Worm (Caenorhabditis elegans) whole organism, young adult: ENCODE data around the gene Y110A2AL.1.
A peak's percentile ranks its signal among the peaks of the same experiment; 100 is the strongest.

Experiments
- B0035.1 ChIP-seq: sonication (generic microtip); optimal IDR thresholded peaks from 2 replicates; lab custom pipeline; 2016; ENCODE audit warnings: missing genetic modification characterization, mild to moderate bottlenecking, missing compliant biosample characterization, missing genotype, missing genetic modification reagents
- C06A6.2 ChIP-seq: fragments of 200-800 bp; sonication (Bioruptor generic); conservative IDR thresholded peaks from 2 replicates; pipeline ENCODE4 v1.3.6; 2022; ENCODE audit warnings: missing genetic modification characterization, missing compliant biosample characterization
- D2030.7 ChIP-seq: fragments of 200-800 bp; sonication (Bioruptor generic); IDR thresholded peaks from 2 replicates; pipeline ENCODE4 v1.3.6; 2022; ENCODE audit warnings: missing genetic modification reagents, missing genetic modification characterization, missing compliant biosample characterization
- F49E8.2 ChIP-seq: sonication (generic microtip); optimal IDR thresholded peaks from 3 replicates; lab custom pipeline; 2017; ENCODE audit warnings: missing genetic modification characterization, mild to moderate bottlenecking, missing compliant biosample characterization, antibody characterized with exemption, moderate library complexity; ENCODE audit not compliant: insufficient read depth
- K11D2.4 ChIP-seq: fragments of 200-800 bp; sonication (Bioruptor generic); IDR thresholded peaks from 2 replicates; pipeline ENCODE4 v1.3.6; 2022; ENCODE audit warnings: missing genetic modification reagents, missing genetic modification characterization, missing compliant biosample characterization
- K12H6.12 ChIP-seq: fragments of 200-800 bp; sonication (Bioruptor generic); optimal IDR thresholded peaks from 2 replicates; lab custom pipeline; 2018; ENCODE audit warnings: mild to moderate bottlenecking, missing genetic modification characterization, missing compliant biosample characterization
- T07F8.4 ChIP-seq: sonication (generic microtip); optimal IDR thresholded peaks from 2 replicates; lab custom pipeline; 2016; ENCODE audit warnings: mild to moderate bottlenecking, missing genetic modification characterization, moderate library complexity, missing compliant biosample characterization
- Y53F4B.3 ChIP-seq: fragments of 200-800 bp; sonication (Bioruptor generic); IDR thresholded peaks from 2 replicates; pipeline ENCODE4 v1.3.6; 2022; ENCODE audit warnings: missing genetic modification reagents, missing genetic modification characterization, missing compliant biosample characterization
- Y53G8AR.9 ChIP-seq: fragments of 200-800 bp; sonication (Bioruptor generic); conservative IDR thresholded peaks from 2 replicates; pipeline ENCODE4 v1.3.6; 2022; ENCODE audit warnings: missing genetic modification reagents, missing genetic modification characterization, missing compliant biosample characterization
- Y56A3A.18 ChIP-seq: fragments of 200-800 bp; sonication (Bioruptor generic); IDR thresholded peaks from 2 replicates; pipeline ENCODE4 v1.3.6; 2022; ENCODE audit warnings: missing genetic modification reagents, missing genetic modification characterization, missing compliant biosample characterization
- Y67H2A.10 ChIP-seq: fragments of 200-800 bp; sonication (Bioruptor generic); conservative IDR thresholded peaks from 2 replicates; pipeline ENCODE4 v1.3.6; 2022; ENCODE audit warnings: missing genetic modification reagents, missing genetic modification characterization, missing compliant biosample characterization
- Y79H2A.3 ChIP-seq: fragments of 200-800 bp; sonication (Bioruptor generic); conservative IDR thresholded peaks from 2 replicates; pipeline ENCODE4 v1.3.6; 2022; ENCODE audit warnings: missing genetic modification reagents, missing genetic modification characterization, missing compliant biosample characterization
- athp-1 ChIP-seq: sonication (generic microtip); optimal IDR thresholded peaks from 2 replicates; lab custom pipeline; 2017; ENCODE audit warnings: mild to moderate bottlenecking, missing genetic modification characterization, missing compliant biosample characterization
- attf-6 ChIP-seq: fragments of 200-800 bp; sonication (Bioruptor generic); IDR thresholded peaks from 2 replicates; pipeline ENCODE4 v1.3.6; 2022; ENCODE audit warnings: missing genetic modification reagents, missing genetic modification characterization, missing compliant biosample characterization
- bed-2 ChIP-seq: fragments of 200-800 bp; sonication (Bioruptor generic); IDR thresholded peaks from 2 replicates; pipeline ENCODE4 v1.3.6; 2022; ENCODE audit warnings: missing genetic modification reagents, missing genetic modification characterization, missing compliant biosample characterization
- ceh-40 ChIP-seq: fragments of 200-800 bp; sonication (Bioruptor generic); IDR thresholded peaks from 2 replicates; pipeline ENCODE4 v1.3.6; 2022; ENCODE audit warnings: missing genetic modification characterization, missing compliant biosample characterization
- ceh-79 ChIP-seq: sonication (generic microtip); optimal IDR thresholded peaks from 2 replicates; lab custom pipeline; 2017; ENCODE audit warnings: mild to moderate bottlenecking, missing genetic modification characterization, missing compliant biosample characterization
- chd-7 ChIP-seq: sonication (generic microtip); optimal IDR thresholded peaks from 2 replicates; lab custom pipeline; 2016; ENCODE audit warnings: mild to moderate bottlenecking, missing genetic modification characterization, moderate library complexity, missing compliant biosample characterization
- die-1 ChIP-seq: sonication (generic microtip); optimal IDR thresholded peaks from 2 replicates; lab custom pipeline; 2016; ENCODE audit warnings: missing genotype, mild to moderate bottlenecking, missing genetic modification characterization, missing compliant biosample characterization
- dpl-1 ChIP-seq: fragments of 150-350 bp; optimal IDR thresholded peaks from 2 replicates; lab custom pipeline; 2014; ENCODE audit warnings: missing biosample characterization, missing genetic modification reagents, missing genetic modification characterization
- efl-1 ChIP-seq: fragments of 150-350 bp; optimal IDR thresholded peaks from 2 replicates; lab custom pipeline; 2014; ENCODE audit warnings: missing biosample characterization, missing genetic modification reagents, missing genetic modification characterization
- ets-4 ChIP-seq: fragments of 200-800 bp; sonication (Bioruptor generic); optimal IDR thresholded peaks from 2 replicates; lab custom pipeline; 2018; ENCODE audit warnings: mild to moderate bottlenecking, missing genetic modification characterization, missing compliant biosample characterization
- hmg-20 ChIP-seq: fragments of 200-800 bp; sonication (Bioruptor generic); IDR thresholded peaks from 2 replicates; pipeline ENCODE4 v1.3.6; 2022; ENCODE audit warnings: missing genetic modification reagents, missing genetic modification characterization, missing compliant biosample characterization
- lag-1 ChIP-seq: fragments of 200-800 bp; sonication (Bioruptor generic); IDR thresholded peaks from 2 replicates; pipeline ENCODE4 v1.3.6; 2022; ENCODE audit warnings: missing genetic modification reagents, missing genetic modification characterization, missing compliant biosample characterization
- lin-26 ChIP-seq: fragments of 200-800 bp; sonication (Bioruptor generic); IDR thresholded peaks from 2 replicates; pipeline ENCODE4 v1.3.6; 2022; ENCODE audit warnings: missing genetic modification reagents, missing genetic modification characterization, missing compliant biosample characterization
- lin-35 ChIP-seq, 3 experiments: fragments of 150-350 bp in 2 of 3; sonication (generic microtip) in 1 of 3; optimal IDR thresholded peaks; 2 replicates each; lab custom pipeline; 2014 to 2018; ENCODE audit warnings: missing biosample characterization in 3 of 3, missing genetic modification characterization in 3 of 3, missing genetic modification reagents in 3 of 3
- lsl-1 ChIP-seq: fragments of 200-800 bp; sonication (Bioruptor generic); optimal IDR thresholded peaks from 2 replicates; lab custom pipeline; 2018; ENCODE audit warnings: mild to moderate bottlenecking, missing genetic modification characterization, moderate library complexity, missing compliant biosample characterization
- madf-8 ChIP-seq: fragments of 200-800 bp; sonication (Bioruptor generic); conservative IDR thresholded peaks from 2 replicates; pipeline ENCODE4 v1.3.6; 2022; ENCODE audit warnings: missing genetic modification reagents, missing genetic modification characterization, missing compliant biosample characterization
- mcd-1 ChIP-seq: fragments of 200-800 bp; sonication (Bioruptor generic); IDR thresholded peaks from 2 replicates; pipeline ENCODE4 v1.3.6; 2022; ENCODE audit warnings: missing genetic modification reagents, missing genetic modification characterization, missing compliant biosample characterization
- mel-28 ChIP-seq: sonication (generic microtip); optimal IDR thresholded peaks from 2 replicates; lab custom pipeline; 2016; ENCODE audit warnings: borderline replicate concordance, mild to moderate bottlenecking, missing genetic modification characterization, missing compliant biosample characterization
- nfya-1 ChIP-seq: sonication (generic microtip); optimal IDR thresholded peaks from 2 replicates; lab custom pipeline; 2017; ENCODE audit warnings: antibody characterized with exemption, missing compliant biosample characterization, missing genetic modification characterization, borderline replicate concordance; ENCODE audit not compliant: insufficient read depth
- nhr-120 ChIP-seq: fragments of 200-800 bp; sonication (Bioruptor generic); IDR thresholded peaks from 2 replicates; pipeline ENCODE4 v1.3.6; 2022; ENCODE audit warnings: missing genetic modification characterization, missing compliant biosample characterization
- nhr-27 ChIP-seq: fragments of 200-800 bp; sonication (Bioruptor generic); optimal IDR thresholded peaks from 2 replicates; lab custom pipeline; 2018; ENCODE audit warnings: mild to moderate bottlenecking, missing genetic modification characterization, moderate library complexity, missing compliant biosample characterization
- nhr-90 ChIP-seq: sonication (generic microtip); optimal IDR thresholded peaks from 2 replicates; lab custom pipeline; 2016; ENCODE audit warnings: missing genotype, mild to moderate bottlenecking, missing genetic modification characterization, missing compliant biosample characterization
- rcor-1 ChIP-seq: fragments of 200-800 bp; sonication (Bioruptor generic); IDR thresholded peaks from 2 replicates; pipeline ENCODE4 v1.3.6; 2022; ENCODE audit warnings: missing genetic modification reagents, missing genetic modification characterization, missing compliant biosample characterization
- repo-1 ChIP-seq: sonication (generic microtip); optimal IDR thresholded peaks from 2 replicates; lab custom pipeline; 2017; ENCODE audit warnings: mild to moderate bottlenecking, missing genetic modification characterization, missing compliant biosample characterization
- rpc-1 ChIP-seq, 2 experiments: fragments of 150-350 bp in 1 of 2; sonication (generic microtip) in 1 of 2; optimal IDR thresholded peaks; 2 replicates each; lab custom pipeline; 2014 to 2018; ENCODE audit warnings: missing biosample characterization in 1 of 2, missing genetic modification characterization in 1 of 2, missing genetic modification reagents in 1 of 2, missing genotype in 1 of 2
- snpc-1.3 ChIP-seq: sonication (generic microtip); optimal IDR thresholded peaks from 2 replicates; lab custom pipeline; 2017; ENCODE audit warnings: missing genetic modification characterization, mild to moderate bottlenecking, missing compliant biosample characterization, antibody characterized with exemption, moderate library complexity, missing genotype, missing genetic modification reagents; ENCODE audit not compliant: insufficient read depth
- somi-1 ChIP-seq: fragments of 200-800 bp; sonication (Bioruptor generic); optimal IDR thresholded peaks from 2 replicates; lab custom pipeline; 2018; ENCODE audit warnings: mild to moderate bottlenecking, missing genetic modification characterization, missing compliant biosample characterization
- sptf-2 ChIP-seq: fragments of 200-800 bp; sonication (Bioruptor generic); optimal IDR thresholded peaks from 2 replicates; lab custom pipeline; 2018; ENCODE audit warnings: mild to moderate bottlenecking, missing genetic modification characterization, missing compliant biosample characterization
- unc-130 ChIP-seq: sonication (generic microtip); optimal IDR thresholded peaks from 2 replicates; lab custom pipeline; 2016; ENCODE audit warnings: missing genetic modification reagents, missing genetic modification characterization, missing compliant biosample characterization
- unc-62 ChIP-seq: fragments of 150-350 bp; optimal IDR thresholded peaks from 2 replicates; lab custom pipeline; 2014; ENCODE audit warnings: missing biosample characterization, missing genetic modification reagents, missing genetic modification characterization
- zfh-2 ChIP-seq: fragments of 200-800 bp; sonication (Bioruptor generic); conservative IDR thresholded peaks from 2 replicates; pipeline ENCODE4 v1.3.6; 2022; ENCODE audit warnings: missing genetic modification reagents, missing genetic modification characterization, missing compliant biosample characterization
- ztf-18 ChIP-seq: sonication (generic microtip); optimal IDR thresholded peaks from 2 replicates; lab custom pipeline; 2016; ENCODE audit warnings: missing genotype, mild to moderate bottlenecking, missing genetic modification characterization, missing compliant biosample characterization
- ztf-28 ChIP-seq: fragments of 200-800 bp; sonication (Bioruptor generic); IDR thresholded peaks from 2 replicates; pipeline ENCODE4 v1.3.6; 2022; ENCODE audit warnings: missing genetic modification reagents, missing genetic modification characterization, missing compliant biosample characterization
- ztf-3 ChIP-seq: fragments of 200-800 bp; sonication (Bioruptor generic); optimal IDR thresholded peaks from 2 replicates; lab custom pipeline; 2018; ENCODE audit warnings: mild to moderate bottlenecking, missing genetic modification characterization, missing compliant biosample characterization
- ztf-6 ChIP-seq: fragments of 200-800 bp; sonication (Bioruptor generic); IDR thresholded peaks from 2 replicates; pipeline ENCODE4 v1.3.6; 2022; ENCODE audit warnings: missing genetic modification reagents, missing genetic modification characterization, missing compliant biosample characterization

The Y110A2AL.1 gene

ce11 chrII:2888957-2889630 is 14.2 kb downstream of the Y110A2AL.1 start, which contains the start of gene pinn-1 (continued):
- TF ChIP-seq athp-1 (tag; lab: Kevin White, UChicago) (peak; percentile 95), D2030.7 (GFP tag; lab: Robert Waterston, UW) (peak; percentile 90), K12H6.12 (tag; lab: Kevin White, UChicago) (peak; percentile 82), lsl-1 (GFP tag; lab: Kevin White, UChicago) (peak; percentile 73), ztf-28 (GFP tag; lab: Robert Waterston, UW) (peak; percentile 93), T07F8.4 (no peak), Y53G8AR.9 (GFP tag; lab: Robert Waterston, UW) (peak; percentile 87), ets-4 (no peak), lag-1 (GFP tag; lab: Robert Waterston, UW) (no peak), B0035.1 (tag; lab: Kevin White, UChicago) (no peak), attf-6 (GFP tag; lab: Robert Waterston, UW) (no peak), lin-26 (peak; percentile 66), ztf-18 (peak; percentile 8), nhr-27 (no peak), F49E8.2 (tag; lab: Kevin White, UChicago) (no peak), mcd-1 (GFP tag; lab: Robert Waterston, UW) (peak; percentile 99), ztf-6 (GFP tag; lab: Robert Waterston, UW) (0 out of 2 replicates have a peak, but pooled peaks have one; percentile 44), ztf-3 (GFP tag; lab: Kevin White, UChicago) (no peak), Y53F4B.3 (GFP tag; lab: Robert Waterston, UW) (peak; percentile 10; the same call in 1 of the 2 replicates), mel-28 (peak; percentile 66), dpl-1 (GFP tag; lab: Kevin White, UChicago) (peak; percentile 47), C06A6.2 (no peak), nhr-90 (tag; lab: Kevin White, UChicago) (no peak), unc-130 (GFP tag; lab: Kevin White, UChicago) (peak; percentile 80), Y56A3A.18 (GFP tag; lab: Robert Waterston, UW) (0 out of 2 replicates have a peak, but pooled peaks have one; percentile 48), nhr-120 (GFP tag; lab: Robert Waterston, UW) (no peak), snpc-1.3 (tag; lab: Kevin White, UChicago) (no peak), K11D2.4 (GFP tag; lab: Robert Waterston, UW) (peak; percentile 89), somi-1 (GFP tag; lab: Kevin White, UChicago) (no peak), sptf-2 (GFP tag; lab: Kevin White, UChicago) (peak; percentile 62), rpc-1 (optimal IDR thresholded peaks at IDR 0.05; lab: Kevin White, UChicago) (no peak), rpc-1 (tag; optimal IDR thresholded peaks at IDR 0.05; lab: Kevin White, UChicago) (no peak), chd-7 (tag; lab: Kevin White, UChicago) (peak; percentile 86), madf-8 (GFP tag; lab: Robert Waterston, UW) (peak; percentile 65), Y79H2A.3 (GFP tag; lab: Robert Waterston, UW) (no peak), repo-1 (tag; lab: Kevin White, UChicago) (peak; percentile 56), unc-62 (no peak), die-1 (tag; lab: Kevin White, UChicago) (no peak), ceh-79 (tag; lab: Kevin White, UChicago) (peak; percentile 59), Y67H2A.10 (GFP tag; lab: Robert Waterston, UW) (peak; percentile 70; the same call in 1 of the 2 replicates), zfh-2 (GFP tag; lab: Robert Waterston, UW) (peak; percentile 49; the same call in 1 of the 2 replicates), bed-2 (GFP tag; lab: Robert Waterston, UW) (peak; percentile 97), nfya-1 (tag; lab: Kevin White, UChicago) (no peak), lin-35 (GFP tag; optimal IDR thresholded peaks at IDR 0.05; lab: Kevin White, UChicago) (peak in 1 of 3 experiments; percentile 69), ceh-40 (GFP tag; lab: Robert Waterston, UW) (no peak), rcor-1 (peak; percentile 91), efl-1 (GFP tag; lab: Kevin White, UChicago) (peak; percentile 52), hmg-20 (GFP tag; lab: Robert Waterston, UW) (no peak)
